Worm (Caenorhabditis elegans) whole organism, L4/young adult: ENCODE results near the gene ech-6.

Experiments
- W03F9.2 ChIP-seq: fragments of 150-350 bp; optimal IDR thresholded peaks from 2 replicates; lab custom pipeline; 2014; ENCODE audit warnings: missing biosample characterization, missing genetic modification characterization
- dao-5 ChIP-seq: sonication (generic microtip); optimal IDR thresholded peaks from 2 replicates; lab custom pipeline; 2016; ENCODE audit warnings: missing genotype, missing genetic modification characterization, moderate library complexity, missing compliant biosample characterization
- him-1 ChIP-seq: sonication (generic microtip); optimal IDR thresholded peaks from 2 replicates; lab custom pipeline; 2016; ENCODE audit warnings: missing genotype, missing genetic modification reagents, missing genetic modification characterization, missing compliant biosample characterization

ce11 chrIII:9764718-9765117, 12.0 kb upstream of the ech-6 start:
- no peak for TF ChIP-seq him-1
- no peak for TF ChIP-seq dao-5 (tag; lab: Kevin White, UChicago)
- TF ChIP-seq W03F9.2 (tag; lab: Kevin White, UChicago): no peak
